Worm (Caenorhabditis elegans) whole organism, L2 larva: ENCODE measurements around the gene F32D8.3.

Experiments
- R02D3.7 ChIP-seq: fragments of 150-350 bp; optimal IDR thresholded peaks from 2 replicates; lab custom pipeline; 2014; ENCODE audit warnings: missing biosample characterization, missing genetic modification characterization
- alr-1 ChIP-seq: fragments of 150-350 bp; optimal IDR thresholded peaks from 2 replicates; lab custom pipeline; 2014; ENCODE audit warnings: missing biosample characterization, missing genetic modification characterization
- egl-27 ChIP-seq: sonication (generic microtip); optimal IDR thresholded peaks from 3 replicates; lab custom pipeline; 2017; ENCODE audit warnings: missing biosample characterization, missing genetic modification reagents, missing genetic modification characterization
- ztf-1 ChIP-seq: fragments of 200-800 bp; sonication (Bioruptor generic); conservative IDR thresholded peaks from 2 replicates; pipeline ENCODE4 v1.3.6; 2022; ENCODE audit warnings: missing genetic modification characterization, missing compliant biosample characterization
- ztf-4 ChIP-seq: fragments of 150-350 bp; optimal IDR thresholded peaks from 2 replicates; lab custom pipeline; 2014; ENCODE audit warnings: missing biosample characterization, missing genetic modification characterization

DNA sequence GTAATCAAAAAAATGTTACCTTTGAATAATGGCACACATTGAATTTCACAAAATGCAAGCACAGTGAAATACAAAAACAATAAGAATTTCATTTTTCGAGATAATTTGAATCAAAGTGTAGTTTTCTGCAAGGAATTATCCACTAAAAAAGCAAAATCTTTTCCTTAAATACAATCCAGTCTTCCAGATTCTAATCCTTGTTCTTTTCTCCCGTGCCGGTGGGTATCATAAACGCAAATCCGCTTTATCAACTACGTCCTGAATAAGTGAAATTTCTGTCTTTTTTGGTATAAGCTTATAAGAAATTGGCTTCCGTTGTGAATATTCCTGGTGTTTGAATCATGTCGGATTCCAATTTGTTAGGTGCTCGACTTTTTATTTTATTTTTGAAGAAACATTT lies 1.5 kb downstream of the F32D8.3 start:
- TF ChIP-seq alr-1 (tag; lab: Kevin White, UChicago) (no peak), egl-27 (tag; lab: Kevin White, UChicago) (no peak), R02D3.7 (tag; lab: Kevin White, UChicago) (no peak), ztf-4 (no peak), ztf-1 (GFP tag; lab: Robert Waterston, UW) (no peak)
